Fruit fly (Drosophila melanogaster): ENCODE measurements around the gene CG45095.

The CG45095 gene

DNA sequence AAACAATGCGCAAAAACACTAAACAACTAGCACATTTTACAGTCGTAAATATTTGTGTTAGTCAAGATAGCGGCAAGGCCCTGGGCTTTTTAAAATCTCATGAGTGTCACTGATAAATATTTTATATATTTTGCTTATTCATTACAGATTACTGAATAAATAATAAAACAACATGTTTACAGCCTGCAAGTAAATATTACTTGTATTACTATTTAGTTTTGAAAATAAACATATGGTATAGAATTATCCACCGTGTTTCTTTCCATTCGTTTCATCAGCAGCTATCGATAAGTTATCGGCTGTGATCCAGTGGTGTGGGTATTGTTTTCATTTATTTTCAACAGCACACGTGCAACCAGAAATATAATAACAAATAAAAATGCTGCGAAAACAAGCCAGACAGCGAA lies 27.8 kb upstream of the CG45095 start, which contains the start of the genes shams and CG11920 (continued):
- no peak for TF ChIP-seq CG12104 (GFP tag; optimal IDR thresholded peaks at IDR 0.05)
- no peak for TF ChIP-seq CG31388 (GFP tag; optimal IDR thresholded peaks at IDR 0.05)
- no peak for TF ChIP-seq CG6813 (GFP tag; optimal IDR thresholded peaks at IDR 0.05)
- peak; percentile 66 for TF ChIP-seq CG12391 (tag; optimal IDR thresholded peaks at IDR 0.05)
- no peak for TF ChIP-seq pnt (GFP tag; optimal IDR thresholded peaks at IDR 0.05)
- no peak for TF ChIP-seq CG6689 (GFP tag; IDR thresholded peaks at IDR 0.05)
- no peak for TF ChIP-seq Trl (optimal IDR thresholded peaks at IDR 0.05)
- no peak for TF ChIP-seq Trl (GFP tag; optimal IDR thresholded peaks at IDR 0.05)
- no peak for TF ChIP-seq sqz (GFP tag; optimal IDR thresholded peaks at IDR 0.05)
- no peak for TF ChIP-seq chif (GFP tag; optimal IDR thresholded peaks at IDR 0.05)
- no peak for TF ChIP-seq her (GFP tag; optimal IDR thresholded peaks at IDR 0.05)
- no peak for TF ChIP-seq CG9727 (GFP tag; optimal IDR thresholded peaks at IDR 0.05)
- peak; percentile 27 for TF ChIP-seq CG2120 (GFP tag; optimal IDR thresholded peaks at IDR 0.05)
- peak; percentile 45; the same call in 1 of the 3 replicates for TF ChIP-seq CG14860 (GFP tag; IDR thresholded peaks at IDR 0.05; ENCODE audit: partially characterized antibody)
- peak; percentile 58 for TF ChIP-seq CG2712 (tag; optimal IDR thresholded peaks at IDR 0.05)
- no peak for TF ChIP-seq gfzf (GFP tag; optimal IDR thresholded peaks at IDR 0.05)
- TF ChIP-seq lilli (GFP tag; optimal IDR thresholded peaks at IDR 0.05), result peak; percentile 29
- no peak for TF ChIP-seq toy (GFP tag; IDR thresholded peaks at IDR 0.05)
- peak; percentile 61 for TF ChIP-seq CG12299 (tag; optimal IDR thresholded peaks at IDR 0.05)
- TF ChIP-seq sens-2 (GFP tag; IDR thresholded peaks at IDR 0.05), result no peak
- TF ChIP-seq Ptx1 (GFP tag; IDR thresholded peaks at IDR 0.05), result no peak
- peak in 1 of 2 experiments; percentile 36 for TF ChIP-seq bsh (GFP tag; optimal IDR thresholded peaks at IDR 0.05)
- TF ChIP-seq CG8281 (tag; optimal IDR thresholded peaks at IDR 0.05), result no peak
- no peak for TF ChIP-seq CG10959 (GFP tag; IDR thresholded peaks at IDR 0.05)
- peak; percentile 47 for TF ChIP-seq CG10267 (tag; optimal IDR thresholded peaks at IDR 0.05)
- no peak for TF ChIP-seq hbn (GFP tag; IDR thresholded peaks at IDR 0.05; ENCODE audit: partially characterized antibody)
- 0 out of 3 replicates have a peak, but pooled peaks have one; percentile 39 for TF ChIP-seq CG6791 (GFP tag; IDR thresholded peaks at IDR 0.05; ENCODE audit: partially characterized antibody)
- peak; percentile 9 for TF ChIP-seq Ets97D (GFP tag; optimal IDR thresholded peaks at IDR 0.05)
- TF ChIP-seq CG9797 (GFP tag; optimal IDR thresholded peaks at IDR 0.05), result no peak
- no peak for TF ChIP-seq CG1647 (GFP tag; optimal IDR thresholded peaks at IDR 0.05)
- TF ChIP-seq gsb-n (tag; optimal IDR thresholded peaks at IDR 0.05), result peak; percentile 40
- no peak for TF ChIP-seq fru (optimal IDR thresholded peaks at IDR 0.05)
- no peak for TF ChIP-seq ind (GFP tag; optimal IDR thresholded peaks at IDR 0.05)
- peak; percentile 16 for TF ChIP-seq cg (GFP tag; optimal IDR thresholded peaks at IDR 0.05)
- TF ChIP-seq phol (tag; optimal IDR thresholded peaks at IDR 0.05), result peak; percentile 10
- TF ChIP-seq CG11695 (GFP tag; IDR thresholded peaks at IDR 0.05), result no peak
- no peak for TF ChIP-seq CG12769 (tag; optimal IDR thresholded peaks at IDR 0.05)
- no peak for TF ChIP-seq eve (GFP tag; optimal IDR thresholded peaks at IDR 0.05)
- TF ChIP-seq z (GFP tag; IDR thresholded peaks at IDR 0.05), result no peak
- no peak for TF ChIP-seq chinmo (GFP tag; IDR thresholded peaks at IDR 0.05; ENCODE audit: partially characterized antibody)
- no peak for TF ChIP-seq Bteb2 (GFP tag; optimal IDR thresholded peaks at IDR 0.05)
- TF ChIP-seq bcd (GFP tag; optimal IDR thresholded peaks at IDR 0.05), result no peak
- peak; percentile 98 for TF ChIP-seq CG1603 (tag; optimal IDR thresholded peaks at IDR 0.05)
- TF ChIP-seq row (GFP tag; IDR thresholded peaks at IDR 0.05), result peak; percentile 59
- TF ChIP-seq CG7987 (GFP tag; optimal IDR thresholded peaks at IDR 0.05), result no peak
- TF ChIP-seq twi (tag; optimal IDR thresholded peaks at IDR 0.05), result peak; percentile 45
- TF ChIP-seq pho (GFP tag; optimal IDR thresholded peaks at IDR 0.05), result no peak
- no peak for TF ChIP-seq gsb (GFP tag; IDR thresholded peaks at IDR 0.05)
- TF ChIP-seq Hsf (GFP tag; optimal IDR thresholded peaks at IDR 0.05), result no peak
- no peak for TF ChIP-seq aop (GFP tag; IDR thresholded peaks at IDR 0.05)
- TF ChIP-seq nmo (GFP tag; optimal IDR thresholded peaks at IDR 0.05), result peak; percentile 51
- no peak for TF ChIP-seq ase (GFP tag; IDR thresholded peaks at IDR 0.05)

Data from whole organism, embryonic.